Worm (Caenorhabditis elegans) whole organism, early embryonic: ENCODE data around the gene stn-2.

Experiments
- B0310.2 ChIP-seq: sonication (generic microtip); optimal IDR thresholded peaks from 2 replicates; lab custom pipeline; 2016; ENCODE audit warnings: mild to moderate bottlenecking, missing genetic modification characterization, missing compliant biosample characterization
- F13C5.2 ChIP-seq: sonication (generic microtip); optimal IDR thresholded peaks from 2 replicates; lab custom pipeline; 2017; ENCODE audit warnings: mild to moderate bottlenecking, missing genetic modification characterization, inconsistent platforms, missing compliant biosample characterization
- aly-1 ChIP-seq: sonication (generic microtip); optimal IDR thresholded peaks from 2 replicates; lab custom pipeline; 2016; ENCODE audit warnings: missing genetic modification characterization, missing compliant biosample characterization
- ama-1 ChIP-seq: fragments of 150-350 bp; optimal IDR thresholded peaks from 2 replicates; lab custom pipeline; 2014
- ceh-13 ChIP-seq: fragments of 200-800 bp; sonication (Bioruptor generic); optimal IDR thresholded peaks from 2 replicates; lab custom pipeline; 2018; ENCODE audit warnings: mild to moderate bottlenecking, missing genetic modification characterization, missing compliant biosample characterization
- ceh-36 ChIP-seq: sonication (generic microtip); optimal IDR thresholded peaks from 2 replicates; lab custom pipeline; 2016; ENCODE audit warnings: missing genetic modification characterization, inconsistent platforms, missing compliant biosample characterization
- ets-7 ChIP-seq: sonication (generic microtip); optimal IDR thresholded peaks from 2 replicates; lab custom pipeline; 2016; ENCODE audit warnings: missing genotype, missing genetic modification characterization, missing compliant biosample characterization
- flt-1 ChIP-seq: fragments of 200-800 bp; sonication (Bioruptor generic); IDR thresholded peaks from 2 replicates; pipeline ENCODE4 v1.3.6; 2022; ENCODE audit warnings: missing genetic modification characterization, missing compliant biosample characterization
- hmbx-1 ChIP-seq: sonication (generic microtip); optimal IDR thresholded peaks from 2 replicates; lab custom pipeline; 2016; ENCODE audit warnings: mild to moderate bottlenecking, missing genetic modification characterization, missing compliant biosample characterization
- hmg-4 ChIP-seq: fragments of 200-800 bp; sonication (Bioruptor generic); optimal IDR thresholded peaks from 2 replicates; lab custom pipeline; 2018; ENCODE audit warnings: mild to moderate bottlenecking, missing genetic modification characterization, missing compliant biosample characterization
- hnd-1 ChIP-seq: sonication (generic microtip); optimal IDR thresholded peaks from 2 replicates; lab custom pipeline; 2016; ENCODE audit warnings: missing genetic modification characterization, missing compliant biosample characterization
- pes-1 ChIP-seq: fragments of 200-800 bp; sonication (Bioruptor generic); IDR thresholded peaks from 2 replicates; pipeline ENCODE4 v1.3.6; 2022; ENCODE audit warnings: missing genetic modification reagents, missing genetic modification characterization, missing compliant biosample characterization
- scrt-1 ChIP-seq: fragments of 200-800 bp; sonication (Bioruptor generic); IDR thresholded peaks from 2 replicates; pipeline ENCODE4 v1.3.6; 2022; ENCODE audit warnings: missing genetic modification characterization, missing compliant biosample characterization
- sea-1 ChIP-seq: fragments of 200-800 bp; sonication (Bioruptor generic); conservative IDR thresholded peaks from 2 replicates; pipeline ENCODE4 v1.3.6; 2022; ENCODE audit warnings: missing genetic modification characterization, missing compliant biosample characterization
- tbx-11 ChIP-seq: fragments of 200-800 bp; sonication (Bioruptor generic); IDR thresholded peaks from 2 replicates; pipeline ENCODE4 v1.3.6; 2022; ENCODE audit warnings: missing genetic modification characterization, missing compliant biosample characterization
- tbx-37 ChIP-seq: fragments of 200-800 bp; sonication (Bioruptor generic); conservative IDR thresholded peaks from 2 replicates; pipeline ENCODE4 v1.3.6; 2022; ENCODE audit warnings: missing genetic modification reagents, missing genetic modification characterization, missing compliant biosample characterization
- tra-4 ChIP-seq: sonication (generic microtip); optimal IDR thresholded peaks from 2 replicates; lab custom pipeline; 2017; ENCODE audit warnings: missing genetic modification characterization, missing compliant biosample characterization

The stn-2 gene

ce11 chrX:7680545-7681330 lies at the start of gene stn-2:
stn-2 (minus strand) TSS chrX:7680619.
- no peak for TF ChIP-seq ets-7
- no peak for TF ChIP-seq scrt-1 (GFP tag; lab: Robert Waterston, UW)
- TF ChIP-seq sea-1 (GFP tag; lab: Robert Waterston, UW), result no peak
- TF ChIP-seq hmbx-1 (tag; lab: Kevin White, UChicago), result no peak
- no peak for TF ChIP-seq tbx-37 (GFP tag; lab: Robert Waterston, UW)
- TF ChIP-seq tbx-11 (GFP tag; lab: Robert Waterston, UW), result no peak
- no peak for TF ChIP-seq ceh-13
- no peak for TF ChIP-seq B0310.2
- no peak for TF ChIP-seq ama-1
- TF ChIP-seq pes-1 (GFP tag; lab: Robert Waterston, UW), result no peak
- no peak for TF ChIP-seq tra-4 (tag; lab: Kevin White, UChicago)
- TF ChIP-seq flt-1, result no peak
- no peak for TF ChIP-seq hmg-4 (GFP tag; lab: Kevin White, UChicago)
- no peak for TF ChIP-seq aly-1 (tag; lab: Kevin White, UChicago)
- no peak for TF ChIP-seq F13C5.2 (tag; lab: Kevin White, UChicago)

- TF ChIP-seq ets-7 (no peak), ceh-36 (no peak), aly-1 (tag; lab: Kevin White, UChicago) (no peak), tbx-37 (GFP tag; lab: Robert Waterston, UW) (no peak)
Measured at ce11 chrX:7727601-7728000, 47.2 kb upstream of the stn-2 start, which contains the start of gene vit-1. vit-1 (plus strand) TSS chrX:7727889.

ce11 chrX:7726351-7726750 lies 45.9 kb upstream of the stn-2 start:
- TF ChIP-seq ama-1, result no peak
- TF ChIP-seq tbx-37 (GFP tag; lab: Robert Waterston, UW), result no peak
- no peak for TF ChIP-seq aly-1 (tag; lab: Kevin White, UChicago)
- no peak for TF ChIP-seq ets-7
- no peak for TF ChIP-seq ceh-36
- TF ChIP-seq B0310.2, result no peak

- no peak for TF ChIP-seq tbx-11 (GFP tag; lab: Robert Waterston, UW)
- no peak for TF ChIP-seq tra-4 (tag; lab: Kevin White, UChicago)
- TF ChIP-seq sea-1 (GFP tag; lab: Robert Waterston, UW), result no peak
- no peak for TF ChIP-seq aly-1 (tag; lab: Kevin White, UChicago)
Measured at ce11 chrX:7725615-7726014, 45.2 kb upstream of the stn-2 start, which contains the start of gene spp-14. spp-14 (plus strand) TSS chrX:7725979.

- TF ChIP-seq aly-1 (tag; lab: Kevin White, UChicago) (no peak), flt-1 (no peak), hnd-1 (tag; lab: Kevin White, UChicago) (no peak), ceh-36 (no peak), hmbx-1 (tag; lab: Kevin White, UChicago) (no peak), pes-1 (GFP tag; lab: Robert Waterston, UW) (no peak), hmg-4 (GFP tag; lab: Kevin White, UChicago) (no peak), ceh-13 (no peak), tbx-11 (GFP tag; lab: Robert Waterston, UW) (no peak), B0310.2 (no peak), scrt-1 (GFP tag; lab: Robert Waterston, UW) (no peak), sea-1 (GFP tag; lab: Robert Waterston, UW) (no peak), ets-7 (no peak), tbx-37 (GFP tag; lab: Robert Waterston, UW) (no peak), ama-1 (no peak), tra-4 (tag; lab: Kevin White, UChicago) (no peak)
Measured at ce11 chrX:7724099-7724498, 43.7 kb upstream of the stn-2 start.

ce11 chrX:7720565-7720964 lies 40.1 kb upstream of the stn-2 start:
- TF ChIP-seq flt-1 (no peak), scrt-1 (GFP tag; lab: Robert Waterston, UW) (no peak), ceh-13 (no peak), aly-1 (tag; lab: Kevin White, UChicago) (no peak), tbx-11 (GFP tag; lab: Robert Waterston, UW) (no peak), F13C5.2 (tag; lab: Kevin White, UChicago) (no peak), ama-1 (no peak), hmbx-1 (tag; lab: Kevin White, UChicago) (no peak), tbx-37 (GFP tag; lab: Robert Waterston, UW) (no peak), hnd-1 (tag; lab: Kevin White, UChicago) (no peak), ceh-36 (no peak), B0310.2 (no peak), tra-4 (tag; lab: Kevin White, UChicago) (no peak), hmg-4 (GFP tag; lab: Kevin White, UChicago) (no peak), ets-7 (no peak), sea-1 (GFP tag; lab: Robert Waterston, UW) (no peak), pes-1 (GFP tag; lab: Robert Waterston, UW) (no peak)

ce11 chrX:7718972-7719371 lies 38.6 kb upstream of the stn-2 start, which contains the start of gene K09F5.6:
K09F5.6 (plus strand) TSS chrX:7719272.
- no peak for TF ChIP-seq ceh-13
- TF ChIP-seq aly-1 (tag; lab: Kevin White, UChicago), result peak; percentile 23

ce11 chrX:7715463-7715862 lies 35.0 kb upstream of the stn-2 start:
- TF ChIP-seq pes-1 (GFP tag; lab: Robert Waterston, UW), result no peak
- TF ChIP-seq B0310.2, result no peak
- TF ChIP-seq hnd-1 (tag; lab: Kevin White, UChicago), result no peak
- no peak for TF ChIP-seq aly-1 (tag; lab: Kevin White, UChicago)
- TF ChIP-seq tbx-11 (GFP tag; lab: Robert Waterston, UW), result no peak
- TF ChIP-seq ceh-36, result no peak
- no peak for TF ChIP-seq scrt-1 (GFP tag; lab: Robert Waterston, UW)
